Worm (Caenorhabditis elegans) whole organism, young adult: ENCODE data around the gene F19B6.3.
A peak's percentile ranks its signal among the peaks of the same experiment; 100 is the strongest.

Experiments
- B0035.1 ChIP-seq: sonication (generic microtip); optimal IDR thresholded peaks from 2 replicates; lab custom pipeline; 2016; ENCODE audit warnings: missing genetic modification characterization, mild to moderate bottlenecking, missing compliant biosample characterization, missing genotype, missing genetic modification reagents
- F33H1.4 ChIP-seq: fragments of 200-800 bp; sonication (Bioruptor generic); IDR thresholded peaks from 2 replicates; pipeline ENCODE4 v1.3.6; 2022; ENCODE audit warnings: missing genetic modification reagents, missing genetic modification characterization, missing compliant biosample characterization
- F55B11.4 ChIP-seq: sonication (generic microtip); optimal IDR thresholded peaks from 2 replicates; lab custom pipeline; 2016; ENCODE audit warnings: missing compliant biosample characterization, missing genetic modification characterization, borderline replicate concordance; ENCODE audit not compliant: insufficient read depth
- F57A8.1 ChIP-seq: fragments of 200-800 bp; sonication (Bioruptor generic); optimal IDR thresholded peaks from 2 replicates; lab custom pipeline; 2018; ENCODE audit warnings: mild to moderate bottlenecking, missing genetic modification characterization, moderate library complexity, missing compliant biosample characterization
- T26A5.8 ChIP-seq: sonication (generic microtip); optimal IDR thresholded peaks from 2 replicates; lab custom pipeline; 2016; ENCODE audit warnings: missing genetic modification characterization, missing compliant biosample characterization
- Y53F4B.3 ChIP-seq: fragments of 200-800 bp; sonication (Bioruptor generic); IDR thresholded peaks from 2 replicates; pipeline ENCODE4 v1.3.6; 2022; ENCODE audit warnings: missing genetic modification reagents, missing genetic modification characterization, missing compliant biosample characterization
- Y67H2A.10 ChIP-seq: fragments of 200-800 bp; sonication (Bioruptor generic); conservative IDR thresholded peaks from 2 replicates; pipeline ENCODE4 v1.3.6; 2022; ENCODE audit warnings: missing genetic modification reagents, missing genetic modification characterization, missing compliant biosample characterization
- Y79H2A.3 ChIP-seq: fragments of 200-800 bp; sonication (Bioruptor generic); conservative IDR thresholded peaks from 2 replicates; pipeline ENCODE4 v1.3.6; 2022; ENCODE audit warnings: missing genetic modification reagents, missing genetic modification characterization, missing compliant biosample characterization
- Y95B8A.8 ChIP-seq: fragments of 200-800 bp; sonication (Bioruptor generic); IDR thresholded peaks from 2 replicates; pipeline ENCODE4 v1.3.6; 2022; ENCODE audit warnings: missing genetic modification reagents, missing genetic modification characterization, missing compliant biosample characterization
- akir-1 ChIP-seq: fragments of 200-800 bp; sonication (Bioruptor generic); optimal IDR thresholded peaks from 2 replicates; lab custom pipeline; 2018; ENCODE audit warnings: mild to moderate bottlenecking, missing genetic modification characterization, moderate library complexity, missing compliant biosample characterization
- attf-6 ChIP-seq: fragments of 200-800 bp; sonication (Bioruptor generic); IDR thresholded peaks from 2 replicates; pipeline ENCODE4 v1.3.6; 2022; ENCODE audit warnings: missing genetic modification reagents, missing genetic modification characterization, missing compliant biosample characterization
- cebp-2 ChIP-seq: fragments of 200-800 bp; sonication (Bioruptor generic); IDR thresholded peaks from 2 replicates; pipeline ENCODE4 v1.3.6; 2022; ENCODE audit warnings: missing genetic modification characterization, missing compliant biosample characterization
- ceh-100 ChIP-seq: fragments of 200-800 bp; sonication (Bioruptor generic); IDR thresholded peaks from 2 replicates; pipeline ENCODE4 v1.3.6; 2022; ENCODE audit warnings: missing genetic modification reagents, missing genetic modification characterization, missing compliant biosample characterization
- ceh-40 ChIP-seq: fragments of 200-800 bp; sonication (Bioruptor generic); IDR thresholded peaks from 2 replicates; pipeline ENCODE4 v1.3.6; 2022; ENCODE audit warnings: missing genetic modification characterization, missing compliant biosample characterization
- ceh-58 ChIP-seq: fragments of 200-800 bp; sonication (Bioruptor generic); IDR thresholded peaks from 2 replicates; pipeline ENCODE4 v1.3.6; 2022; ENCODE audit warnings: missing genetic modification characterization, missing compliant biosample characterization
- ceh-79 ChIP-seq: sonication (generic microtip); optimal IDR thresholded peaks from 2 replicates; lab custom pipeline; 2017; ENCODE audit warnings: mild to moderate bottlenecking, missing genetic modification characterization, missing compliant biosample characterization
- dox-1 ChIP-seq: fragments of 200-800 bp; sonication (Bioruptor generic); IDR thresholded peaks from 2 replicates; pipeline ENCODE4 v1.3.6; 2022; ENCODE audit warnings: missing genetic modification reagents, missing genetic modification characterization, missing compliant biosample characterization
- dpl-1 ChIP-seq: fragments of 150-350 bp; optimal IDR thresholded peaks from 2 replicates; lab custom pipeline; 2014; ENCODE audit warnings: missing biosample characterization, missing genetic modification reagents, missing genetic modification characterization
- egrh-3 ChIP-seq: fragments of 200-800 bp; sonication (Bioruptor generic); IDR thresholded peaks from 2 replicates; pipeline ENCODE4 v1.3.6; 2022; ENCODE audit warnings: missing genetic modification reagents, missing genetic modification characterization, missing compliant biosample characterization
- hlh-26 ChIP-seq: fragments of 200-800 bp; sonication (Bioruptor generic); conservative IDR thresholded peaks from 2 replicates; pipeline ENCODE4 v1.3.6; 2022; ENCODE audit warnings: missing genetic modification reagents, missing genetic modification characterization, missing compliant biosample characterization
- let-526 ChIP-seq: fragments of 200-800 bp; sonication (Bioruptor generic); IDR thresholded peaks from 2 replicates; pipeline ENCODE4 v1.3.6; 2022; ENCODE audit warnings: missing genetic modification reagents, missing genetic modification characterization, missing compliant biosample characterization
- let-607 ChIP-seq, 2 experiments: fragments of 200-800 bp in 1 of 2; sonication (Bioruptor generic) in 1 of 2; sonication (generic microtip) in 1 of 2; optimal IDR thresholded peaks; 2 replicates each; lab custom pipeline; 2016 to 2018; ENCODE audit warnings: mild to moderate bottlenecking in 2 of 2, missing compliant biosample characterization in 2 of 2, missing genetic modification characterization in 2 of 2, moderate library complexity in 2 of 2, missing genotype in 1 of 2
- lin-54 ChIP-seq: fragments of 200-800 bp; sonication (Bioruptor generic); optimal IDR thresholded peaks from 2 replicates; lab custom pipeline; 2018; ENCODE audit warnings: mild to moderate bottlenecking, missing genetic modification characterization, missing compliant biosample characterization
- madf-10 ChIP-seq: sonication (generic microtip); optimal IDR thresholded peaks from 2 replicates; lab custom pipeline; 2016; ENCODE audit warnings: mild to moderate bottlenecking, missing genetic modification characterization, missing compliant biosample characterization
- madf-8 ChIP-seq: fragments of 200-800 bp; sonication (Bioruptor generic); conservative IDR thresholded peaks from 2 replicates; pipeline ENCODE4 v1.3.6; 2022; ENCODE audit warnings: missing genetic modification reagents, missing genetic modification characterization, missing compliant biosample characterization
- mcd-1 ChIP-seq: fragments of 200-800 bp; sonication (Bioruptor generic); IDR thresholded peaks from 2 replicates; pipeline ENCODE4 v1.3.6; 2022; ENCODE audit warnings: missing genetic modification reagents, missing genetic modification characterization, missing compliant biosample characterization
- mxl-1 ChIP-seq: sonication (generic microtip); optimal IDR thresholded peaks from 2 replicates; lab custom pipeline; 2016; ENCODE audit warnings: missing genetic modification characterization, missing compliant biosample characterization
- nfya-1 ChIP-seq: sonication (generic microtip); optimal IDR thresholded peaks from 2 replicates; lab custom pipeline; 2017; ENCODE audit warnings: antibody characterized with exemption, missing compliant biosample characterization, missing genetic modification characterization, borderline replicate concordance; ENCODE audit not compliant: insufficient read depth
- nhr-120 ChIP-seq: fragments of 200-800 bp; sonication (Bioruptor generic); IDR thresholded peaks from 2 replicates; pipeline ENCODE4 v1.3.6; 2022; ENCODE audit warnings: missing genetic modification characterization, missing compliant biosample characterization
- nhr-179 ChIP-seq: sonication (generic microtip); optimal IDR thresholded peaks from 2 replicates; lab custom pipeline; 2016; ENCODE audit warnings: mild to moderate bottlenecking, missing genetic modification characterization, missing compliant biosample characterization
- pbrm-1 ChIP-seq: fragments of 200-800 bp; sonication (Bioruptor generic); IDR thresholded peaks from 2 replicates; pipeline ENCODE4 v1.3.6; 2022; ENCODE audit warnings: missing genetic modification reagents, missing genetic modification characterization, missing compliant biosample characterization
- pha-4 ChIP-seq: fragments of 150-350 bp; sonication (generic microtip); optimal IDR thresholded peaks from 2 replicates; lab custom pipeline; 2014; ENCODE audit warnings: missing biosample characterization, missing genetic modification reagents, missing genetic modification characterization
- rcor-1 ChIP-seq: fragments of 200-800 bp; sonication (Bioruptor generic); IDR thresholded peaks from 2 replicates; pipeline ENCODE4 v1.3.6; 2022; ENCODE audit warnings: missing genetic modification reagents, missing genetic modification characterization, missing compliant biosample characterization
- repo-1 ChIP-seq: sonication (generic microtip); optimal IDR thresholded peaks from 2 replicates; lab custom pipeline; 2017; ENCODE audit warnings: mild to moderate bottlenecking, missing genetic modification characterization, missing compliant biosample characterization
- snpc-1.1 ChIP-seq: sonication (generic microtip); optimal IDR thresholded peaks from 2 replicates; lab custom pipeline; 2017; ENCODE audit warnings: missing genetic modification characterization, mild to moderate bottlenecking, missing compliant biosample characterization, antibody characterized with exemption, moderate library complexity, missing genotype, missing genetic modification reagents; ENCODE audit not compliant: insufficient read depth
- snpc-3.4 ChIP-seq: sonication (generic microtip); optimal IDR thresholded peaks from 2 replicates; lab custom pipeline; 2017; ENCODE audit warnings: missing genetic modification characterization, mild to moderate bottlenecking, missing compliant biosample characterization, antibody characterized with exemption, moderate library complexity, missing genotype, missing genetic modification reagents
- somi-1 ChIP-seq: fragments of 200-800 bp; sonication (Bioruptor generic); optimal IDR thresholded peaks from 2 replicates; lab custom pipeline; 2018; ENCODE audit warnings: mild to moderate bottlenecking, missing genetic modification characterization, missing compliant biosample characterization
- tbp1 ChIP-seq: fragments of 200-800 bp; sonication (Bioruptor generic); optimal IDR thresholded peaks from 2 replicates; lab custom pipeline; 2018; ENCODE audit warnings: mild to moderate bottlenecking, missing genetic modification characterization, missing compliant biosample characterization
- tbx-9 ChIP-seq: sonication (generic microtip); optimal IDR thresholded peaks from 2 replicates; lab custom pipeline; 2016; ENCODE audit warnings: borderline replicate concordance, missing genetic modification characterization, inconsistent platforms, missing compliant biosample characterization
- tlf-1 ChIP-seq: fragments of 200-800 bp; sonication (Bioruptor generic); optimal IDR thresholded peaks from 2 replicates; lab custom pipeline; 2018; ENCODE audit warnings: mild to moderate bottlenecking, missing genetic modification characterization, missing compliant biosample characterization
- unc-62 ChIP-seq: fragments of 150-350 bp; optimal IDR thresholded peaks from 2 replicates; lab custom pipeline; 2014; ENCODE audit warnings: missing biosample characterization, missing genetic modification reagents, missing genetic modification characterization
- xnd-1 ChIP-seq: sonication (generic microtip); optimal IDR thresholded peaks from 2 replicates; lab custom pipeline; 2016; ENCODE audit warnings: missing genotype, missing genetic modification reagents, missing genetic modification characterization, missing compliant biosample characterization
- zfh-2 ChIP-seq: fragments of 200-800 bp; sonication (Bioruptor generic); conservative IDR thresholded peaks from 2 replicates; pipeline ENCODE4 v1.3.6; 2022; ENCODE audit warnings: missing genetic modification reagents, missing genetic modification characterization, missing compliant biosample characterization
- ztf-18 ChIP-seq: sonication (generic microtip); optimal IDR thresholded peaks from 2 replicates; lab custom pipeline; 2016; ENCODE audit warnings: missing genotype, mild to moderate bottlenecking, missing genetic modification characterization, missing compliant biosample characterization

Gene F19B6.3

ce11 chrIV:12349639-12350038, 22.6 kb downstream of the F19B6.3 start, which contains the start of gene best-22:
best-22 (plus strand) TSS chrIV:12349939.
- no peak for TF ChIP-seq nfya-1 (tag; lab: Kevin White, UChicago)
- TF ChIP-seq Y67H2A.10 (GFP tag; lab: Robert Waterston, UW), result no peak
- TF ChIP-seq hlh-26 (GFP tag; lab: Robert Waterston, UW), result no peak
- no peak for TF ChIP-seq ceh-100 (GFP tag; lab: Robert Waterston, UW)
- TF ChIP-seq B0035.1 (tag; lab: Kevin White, UChicago), result no peak
- TF ChIP-seq tbx-9 (tag; lab: Kevin White, UChicago), result no peak
- no peak for TF ChIP-seq ztf-18
- TF ChIP-seq F33H1.4 (GFP tag; lab: Robert Waterston, UW), result no peak
- TF ChIP-seq pbrm-1, result no peak
- TF ChIP-seq egrh-3, result no peak
- TF ChIP-seq dpl-1 (GFP tag; lab: Kevin White, UChicago), result no peak
- no peak for TF ChIP-seq akir-1

- TF ChIP-seq ceh-40 (GFP tag; lab: Robert Waterston, UW) (no peak), Y67H2A.10 (GFP tag; lab: Robert Waterston, UW) (no peak), madf-10 (tag; lab: Kevin White, UChicago) (no peak), snpc-1.1 (tag; lab: Kevin White, UChicago) (no peak), mcd-1 (GFP tag; lab: Robert Waterston, UW) (no peak), hlh-26 (GFP tag; lab: Robert Waterston, UW) (no peak), nhr-179 (tag; lab: Kevin White, UChicago) (no peak), lin-54 (GFP tag; lab: Kevin White, UChicago) (no peak), T26A5.8 (tag; lab: Kevin White, UChicago) (no peak), cebp-2 (no peak), rcor-1 (GFP tag; lab: Robert Waterston, UW) (no peak), tlf-1 (GFP tag; lab: Kevin White, UChicago) (no peak), xnd-1 (tag; lab: Kevin White, UChicago) (no peak), F57A8.1 (GFP tag; lab: Kevin White, UChicago) (no peak), unc-62 (no peak), somi-1 (GFP tag; lab: Kevin White, UChicago) (no peak), ceh-58 (GFP tag; lab: Robert Waterston, UW) (no peak), nhr-120 (GFP tag; lab: Robert Waterston, UW) (no peak), Y79H2A.3 (GFP tag; lab: Robert Waterston, UW) (no peak), dpl-1 (GFP tag; lab: Kevin White, UChicago) (no peak)
Observed at ce11 chrIV:12350235-12350634, 23.2 kb downstream of the F19B6.3 start.

ce11 chrIV:12359979-12360378, 32.9 kb downstream of the F19B6.3 start:
- TF ChIP-seq Y53F4B.3 (GFP tag; lab: Robert Waterston, UW) (no peak), zfh-2 (GFP tag; lab: Robert Waterston, UW) (peak; percentile 62), F55B11.4 (no peak), let-526 (no peak), ceh-79 (tag; lab: Kevin White, UChicago) (no peak), egrh-3 (peak; percentile 34; the same call in 1 of the 2 replicates)

ce11 chrIV:12360742-12361195, 33.7 kb downstream of the F19B6.3 start, which contains the start of gene sec-24.2:
sec-24.2 (minus strand) TSS chrIV:12360792.
- 0 out of 2 replicates have a peak, but pooled peaks have one; percentile 22 for TF ChIP-seq Y95B8A.8 (GFP tag; lab: Robert Waterston, UW)
- no peak for TF ChIP-seq snpc-3.4 (tag; lab: Kevin White, UChicago)
- TF ChIP-seq tbp1 (GFP tag; lab: Kevin White, UChicago), result no peak
- TF ChIP-seq repo-1 (tag; lab: Kevin White, UChicago), result no peak
- TF ChIP-seq ceh-100 (GFP tag; lab: Robert Waterston, UW), result no peak
- no peak for TF ChIP-seq Y53F4B.3 (GFP tag; lab: Robert Waterston, UW)
- TF ChIP-seq pha-4, result no peak
- peak; percentile 30 for TF ChIP-seq dpl-1 (GFP tag; lab: Kevin White, UChicago)
- TF ChIP-seq xnd-1 (tag; lab: Kevin White, UChicago), result peak; percentile 29
- peak; percentile 24; the same call in 1 of the 2 replicates for TF ChIP-seq dox-1 (GFP tag; lab: Robert Waterston, UW)
- no peak for TF ChIP-seq mxl-1
- 0 out of 2 replicates have a peak, but pooled peaks have one; percentile 25 for TF ChIP-seq attf-6
- peak; percentile 55; the same call in 1 of the 2 replicates for TF ChIP-seq madf-8 (GFP tag; lab: Robert Waterston, UW)
- no peak for TF ChIP-seq let-526
- no peak for TF ChIP-seq let-607 (tag; optimal IDR thresholded peaks at IDR 0.05; lab: Kevin White, UChicago)
